Fruit fly (Drosophila melanogaster): Measurements from ENCODE around the gene CRMP.
A peak's percentile ranks its signal among the peaks of the same experiment; 100 is the strongest.

CRMP gene

DNA sequence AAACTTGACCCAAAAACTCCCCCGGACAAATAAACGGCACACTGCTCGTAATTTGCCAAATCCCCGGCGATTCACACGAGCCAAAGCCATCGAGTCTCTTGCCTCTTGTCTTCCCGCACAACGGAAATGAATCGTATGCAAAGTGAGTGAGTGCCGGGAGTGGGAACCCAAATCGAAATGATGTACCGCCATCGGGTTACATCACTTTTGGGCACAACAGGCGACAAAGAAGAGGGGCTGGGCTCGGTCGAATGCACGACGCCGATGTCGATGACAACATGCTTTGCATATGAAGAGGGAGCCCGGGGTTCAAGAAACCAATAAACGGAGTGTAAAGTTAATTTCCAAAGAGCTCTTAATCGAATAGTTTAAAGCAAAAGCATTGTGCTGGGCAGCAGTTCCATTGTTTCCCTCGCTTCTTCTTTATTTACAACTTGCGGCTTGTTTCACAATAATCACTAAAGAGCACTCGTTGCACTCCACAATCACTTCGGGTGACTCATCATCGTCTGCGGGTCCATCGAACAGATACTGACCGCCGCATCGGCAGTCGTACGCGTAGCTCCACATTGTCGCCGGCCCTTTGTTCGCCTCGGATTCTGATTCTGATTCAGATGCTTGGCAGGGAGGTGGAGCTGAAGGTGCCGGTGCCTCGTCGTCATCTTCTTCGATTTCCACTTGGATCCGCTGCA, 51.0 kb downstream of the CRMP start:
- TF ChIP-seq MTF-1 (GFP tag; optimal IDR thresholded peaks at IDR 0.05; ENCODE audit: borderline replicate concordance), result no peak
- TF ChIP-seq lilli (GFP tag; optimal IDR thresholded peaks at IDR 0.05), result no peak
- TF ChIP-seq CG12769 (tag; optimal IDR thresholded peaks at IDR 0.05), result peak; percentile 41
- peak in 1 of 2 experiments; percentile 69 for TF ChIP-seq Pdp1 (GFP tag; optimal IDR thresholded peaks at IDR 0.05)
- TF ChIP-seq CG42726 (GFP tag; IDR thresholded peaks at IDR 0.05; ENCODE audit: partially characterized antibody), result 0 out of 2 replicates have a peak, but pooled peaks have one; percentile 19
- 0 out of 3 replicates have a peak, but pooled peaks have one; percentile 19 for TF ChIP-seq CG3726 (GFP tag; IDR thresholded peaks at IDR 0.05)
- no peak for TF ChIP-seq CG4707 (GFP tag; optimal IDR thresholded peaks at IDR 0.05)
- TF ChIP-seq vvl (GFP tag; IDR thresholded peaks at IDR 0.05), result peak; percentile 70; the same call in 1 of the 2 replicates
- 0 out of 3 replicates have a peak, but pooled peaks have one; percentile 17 for TF ChIP-seq mld (GFP tag; IDR thresholded peaks at IDR 0.05; ENCODE audit: partially characterized antibody)
- TF ChIP-seq Poxn (GFP tag; IDR thresholded peaks at IDR 0.05), result no peak
- 0 out of 2 replicates have a peak, but pooled peaks have one; percentile 9 for TF ChIP-seq chm (GFP tag; IDR thresholded peaks at IDR 0.05)
- peak; percentile 8 for TF ChIP-seq kay (GFP tag; optimal IDR thresholded peaks at IDR 0.05)
- TF ChIP-seq pros (GFP tag; optimal IDR thresholded peaks at IDR 0.05), result no peak
- peak; percentile 95 for TF ChIP-seq nom (GFP tag; optimal IDR thresholded peaks at IDR 0.05)
- TF ChIP-seq CG14860 (GFP tag; IDR thresholded peaks at IDR 0.05; ENCODE audit: partially characterized antibody), result 0 out of 3 replicates have a peak, but pooled peaks have one; percentile 19
- peak; percentile 43 for TF ChIP-seq kni (GFP tag; optimal IDR thresholded peaks at IDR 0.05)
- peak; percentile 24 for TF ChIP-seq Deaf1 (tag; optimal IDR thresholded peaks at IDR 0.05)
- peak; percentile 23 for TF ChIP-seq sens (GFP tag)
- 0 out of 2 replicates have a peak, but pooled peaks have one; percentile 11 for TF ChIP-seq ssp (GFP tag; IDR thresholded peaks at IDR 0.05)
- no peak for TF ChIP-seq CG10366 (GFP tag; IDR thresholded peaks at IDR 0.05)

DNA sequence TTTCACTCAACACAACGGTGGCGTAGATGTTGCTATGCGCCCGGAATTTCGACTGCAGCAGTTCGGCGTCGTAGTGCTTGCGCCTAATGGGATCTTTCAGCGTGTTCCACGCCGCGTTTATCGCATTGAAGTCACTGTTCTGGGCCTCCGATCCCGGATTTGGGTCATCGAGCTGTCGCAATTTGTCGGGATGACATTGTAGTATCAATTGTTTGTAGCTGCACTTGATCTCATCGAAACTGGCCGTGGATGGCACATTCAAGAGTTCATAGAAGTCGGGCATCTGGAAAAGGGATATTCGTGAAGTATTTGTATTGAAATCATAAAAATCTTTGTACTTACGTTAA, 51.5 kb downstream of the CRMP start:
- TF ChIP-seq CG42726 (GFP tag; IDR thresholded peaks at IDR 0.05; ENCODE audit: partially characterized antibody) (0 out of 2 replicates have a peak, but pooled peaks have one; percentile 0), Eip74EF (GFP tag; optimal IDR thresholded peaks at IDR 0.05) (no peak), Sox100B (GFP tag; optimal IDR thresholded peaks at IDR 0.05) (no peak), Ravus (GFP tag; IDR thresholded peaks at IDR 0.05) (no peak), Jarid2 (GFP tag; optimal IDR thresholded peaks at IDR 0.05) (no peak), Lpt (GFP tag; optimal IDR thresholded peaks at IDR 0.05) (no peak), slbo (GFP tag; IDR thresholded peaks at IDR 0.05) (no peak), odd (GFP tag; optimal IDR thresholded peaks at IDR 0.05) (no peak), rib (GFP tag; IDR thresholded peaks at IDR 0.05) (0 out of 2 replicates have a peak, but pooled peaks have one; percentile 41), pnt (GFP tag; optimal IDR thresholded peaks at IDR 0.05) (no peak), CG2199 (GFP tag; IDR thresholded peaks at IDR 0.05) (0 out of 3 replicates have a peak, but pooled peaks have one; percentile 32), fu2 (GFP tag; optimal IDR thresholded peaks at IDR 0.05) (no peak), ttk (GFP tag; IDR thresholded peaks at IDR 0.05) (no peak), Ptx1 (GFP tag; IDR thresholded peaks at IDR 0.05) (no peak), nmo (GFP tag; optimal IDR thresholded peaks at IDR 0.05) (no peak), Spps (tag; optimal IDR thresholded peaks at IDR 0.05) (no peak), CG1647 (GFP tag; optimal IDR thresholded peaks at IDR 0.05) (no peak), onecut (GFP tag; IDR thresholded peaks at IDR 0.05) (no peak), ken (GFP tag; IDR thresholded peaks at IDR 0.05) (no peak), CG2712 (tag; optimal IDR thresholded peaks at IDR 0.05) (no peak), CG3838 (GFP tag; optimal IDR thresholded peaks at IDR 0.05) (no peak), Mad (GFP tag; optimal IDR thresholded peaks at IDR 0.05) (no peak), CG17612 (GFP tag; IDR thresholded peaks at IDR 0.05) (no peak), dmrt11E (tag; optimal IDR thresholded peaks at IDR 0.05) (no peak)
